Fruit fly (Drosophila melanogaster) ovary, adult (tissue): Measurements from ENCODE around the gene CG10165.

ENCODE experiments used
- CG17801 ChIP-seq: fragments of 200-800 bp; optimal IDR thresholded peaks from 2 replicates; lab custom pipeline; 2019; ENCODE audit warnings: missing biosample characterization, mild to moderate bottlenecking, missing genetic modification characterization, moderate library complexity; ENCODE audit not compliant: partially characterized antibody

Gene CG10165

dm6 chr2L:19519611-19520010 is 10.5 kb downstream of the CG10165 start:
- no peak for TF ChIP-seq CG17801 (GFP tag; lab: Kevin White, UChicago)

dm6 chr2L:19518636-19519086 is 11.4 kb downstream of the CG10165 start, which contains the start of gene CG10132:
Gene CG10132 (plus strand): TSS chr2L:19518824.
- TF ChIP-seq CG17801 (GFP tag; lab: Kevin White, UChicago) = no peak

dm6 chr2L:19517154-19517814 is 12.8 kb downstream of the CG10165 start, which contains the start of gene Hasp:
Gene Hasp (minus strand): TSS chr2L:19517204.
- no peak for TF ChIP-seq CG17801 (GFP tag; lab: Kevin White, UChicago)

- no peak for TF ChIP-seq CG17801 (GFP tag; lab: Kevin White, UChicago)
These were observed 14.0 kb downstream of the CG10165 start for dm6 chr2L:19516062-19516461.

dm6 chr2L:19512184-19512583 is 17.9 kb downstream of the CG10165 start:
- no peak for TF ChIP-seq CG17801 (GFP tag; lab: Kevin White, UChicago)

dm6 chr2L:19508361-19508918 is 21.7 kb downstream of the CG10165 start, which contains the start of gene cyst:
Gene cyst (minus strand): TSS chr2L:19508764.
- TF ChIP-seq CG17801 (GFP tag; lab: Kevin White, UChicago) = no peak

- TF ChIP-seq CG17801 (GFP tag; lab: Kevin White, UChicago) = no peak
These were observed 23.8 kb downstream of the CG10165 start for dm6 chr2L:19506323-19506722.

- peak; percentile 40 for TF ChIP-seq CG17801 (GFP tag; lab: Kevin White, UChicago)
These were observed 32.1 kb downstream of the CG10165 start, which contains the start of gene Top3alpha for dm6 chr2L:19497983-19498382. Gene Top3alpha (plus strand): TSS chr2L:19498168.

dm6 chr2L:19492934-19493686 is 37.0 kb downstream of the CG10165 start, which contains the start of the genes swm and Ctu2:
Gene swm (plus strand): TSS chr2L:19493251.
Gene Ctu2 (minus strand): TSS chr2L:19493253.
- peak; percentile 76 for TF ChIP-seq CG17801 (GFP tag; lab: Kevin White, UChicago)

- peak; percentile 85 for TF ChIP-seq CG17801 (GFP tag; lab: Kevin White, UChicago)
These were observed 40.1 kb downstream of the CG10165 start, which contains the start of the genes CG10194 and CG18094 for dm6 chr2L:19489997-19490461. Gene CG10194 (minus strand): TSS chr2L:19490104. Gene CG18094 (plus strand): TSS chr2L:19490262.

- no peak for TF ChIP-seq CG17801 (GFP tag; lab: Kevin White, UChicago)
These were observed 42.9 kb downstream of the CG10165 start, which contains the start of gene CG13083 for dm6 chr2L:19487190-19487589. Gene CG13083 (plus strand): TSS chr2L:19487490.

dm6 chr2L:19484539-19484938 is 45.6 kb downstream of the CG10165 start, which contains the start of the genes CG10195 and CG13084:
Gene CG10195 (minus strand): TSS chr2L:19484705.
Gene CG13084 (plus strand): TSS chr2L:19484930.
- TF ChIP-seq CG17801 (GFP tag; lab: Kevin White, UChicago) = no peak

- TF ChIP-seq CG17801 (GFP tag; lab: Kevin White, UChicago) = no peak
These were observed 49.4 kb downstream of the CG10165 start for dm6 chr2L:19480406-19481334.
